Worm (Caenorhabditis elegans) whole organism, midembryonic: ENCODE results near the gene C13C4.7.

ENCODE experiments used
- T22C8.4 ChIP-seq: fragments of 200-800 bp; sonication (Bioruptor generic); IDR thresholded peaks from 2 replicates; pipeline ENCODE4 v1.3.6; 2022; ENCODE audit warnings: missing genetic modification characterization, missing compliant biosample characterization
- cog-1 ChIP-seq: sonication (generic microtip); optimal IDR thresholded peaks from 2 replicates; lab custom pipeline; 2016; ENCODE audit warnings: missing genetic modification characterization, missing compliant biosample characterization
- flt-1 ChIP-seq: fragments of 200-800 bp; sonication (Bioruptor generic); IDR thresholded peaks from 2 replicates; pipeline ENCODE4 v1.3.6; 2022; ENCODE audit warnings: missing genetic modification characterization, missing compliant biosample characterization
- klf-2 ChIP-seq: fragments of 200-800 bp; sonication (Bioruptor generic); conservative IDR thresholded peaks from 2 replicates; pipeline ENCODE4 v1.3.6; 2022; ENCODE audit warnings: missing genetic modification reagents, missing genetic modification characterization, missing compliant biosample characterization
- med-1 ChIP-seq: sonication (generic microtip); optimal IDR thresholded peaks from 2 replicates; lab custom pipeline; 2017; ENCODE audit warnings: missing genetic modification characterization, mild to moderate bottlenecking, missing compliant biosample characterization, antibody characterized with exemption, missing genetic modification reagents; ENCODE audit not compliant: insufficient read depth
- ref-1 ChIP-seq: fragments of 200-800 bp; sonication (Bioruptor generic); conservative IDR thresholded peaks from 2 replicates; pipeline ENCODE4 v1.3.6; 2022; ENCODE audit warnings: missing genetic modification reagents, missing genetic modification characterization, missing compliant biosample characterization
- tab-1 ChIP-seq: fragments of 200-800 bp; sonication (Bioruptor generic); IDR thresholded peaks from 2 replicates; pipeline ENCODE4 v1.3.6; 2022; ENCODE audit warnings: missing genetic modification characterization, missing compliant biosample characterization
- ztf-23 ChIP-seq: fragments of 200-800 bp; sonication (Bioruptor generic); IDR thresholded peaks from 2 replicates; pipeline ENCODE4 v1.3.6; 2022; ENCODE audit warnings: missing genetic modification reagents, missing genetic modification characterization, missing compliant biosample characterization
- ztf-29 ChIP-seq: fragments of 200-800 bp; sonication (Bioruptor generic); IDR thresholded peaks from 2 replicates; pipeline ENCODE4 v1.3.6; 2022; ENCODE audit warnings: missing genetic modification reagents, missing genetic modification characterization, missing compliant biosample characterization

C13C4.7 gene

DNA sequence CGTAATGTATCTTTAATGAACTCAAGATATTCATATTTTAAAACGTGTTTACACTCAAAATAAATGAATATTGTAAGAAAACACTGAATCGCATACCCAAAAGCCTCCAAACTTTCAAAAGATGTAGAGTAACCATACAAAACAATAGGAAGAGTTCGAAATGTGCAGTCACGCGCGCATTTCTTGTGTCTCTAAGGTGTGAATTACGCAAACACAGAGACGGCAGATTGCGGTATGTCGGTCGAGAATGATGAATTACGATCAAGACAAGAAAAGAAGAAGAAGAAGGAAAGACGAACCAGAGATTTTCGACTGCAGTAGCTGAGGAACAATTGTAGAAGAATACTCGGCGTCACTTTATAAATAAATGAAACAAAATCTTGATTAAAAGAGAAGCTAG is 8.8 kb downstream of the C13C4.7 start, which contains the start of gene lhpp-1:
TSS of gene lhpp-1 (minus strand) at position 354 of the 400 bp plus-strand sequence.
- TF ChIP-seq cog-1 (tag; lab: Kevin White, UChicago) (no peak), med-1 (GFP tag; lab: Kevin White, UChicago) (no peak), ref-1 (GFP tag; lab: Robert Waterston, UW) (no peak), tab-1 (GFP tag; lab: Robert Waterston, UW) (no peak), ztf-23 (GFP tag; lab: Robert Waterston, UW) (no peak), flt-1 (GFP tag; lab: Robert Waterston, UW) (no peak), klf-2 (GFP tag; lab: Robert Waterston, UW) (no peak), T22C8.4 (GFP tag; lab: Robert Waterston, UW) (no peak), ztf-29 (GFP tag; lab: Robert Waterston, UW) (no peak)

DNA sequence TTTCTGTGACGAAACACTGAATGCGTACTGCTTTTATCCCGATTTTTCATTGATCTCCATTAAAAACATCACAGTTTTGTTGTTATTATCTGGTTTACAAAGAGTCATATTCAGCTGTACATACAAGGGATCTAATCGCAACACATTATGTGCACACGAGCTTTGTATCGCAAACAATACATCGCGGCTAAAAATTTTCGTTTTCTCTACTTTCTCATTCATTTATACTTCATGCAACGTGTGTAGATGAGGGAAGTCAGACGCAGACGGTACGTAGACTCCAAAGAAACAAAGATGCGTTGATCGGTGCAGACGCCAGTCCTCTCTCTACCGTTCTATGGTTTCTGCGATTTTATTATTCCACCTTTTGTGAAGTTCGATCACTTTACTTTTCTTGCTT is 13.4 kb downstream of the C13C4.7 start, which contains the start of gene nhr-136:
TSS of gene nhr-136 (plus strand) at position 301 of the 400 bp plus-strand sequence.
- TF ChIP-seq ztf-23 (GFP tag; lab: Robert Waterston, UW), result no peak
- no peak for TF ChIP-seq flt-1 (GFP tag; lab: Robert Waterston, UW)
- no peak for TF ChIP-seq ztf-29 (GFP tag; lab: Robert Waterston, UW)
- TF ChIP-seq klf-2 (GFP tag; lab: Robert Waterston, UW), result no peak
- TF ChIP-seq med-1 (GFP tag; lab: Kevin White, UChicago), result no peak
- TF ChIP-seq tab-1 (GFP tag; lab: Robert Waterston, UW), result no peak
- no peak for TF ChIP-seq cog-1 (tag; lab: Kevin White, UChicago)

DNA sequence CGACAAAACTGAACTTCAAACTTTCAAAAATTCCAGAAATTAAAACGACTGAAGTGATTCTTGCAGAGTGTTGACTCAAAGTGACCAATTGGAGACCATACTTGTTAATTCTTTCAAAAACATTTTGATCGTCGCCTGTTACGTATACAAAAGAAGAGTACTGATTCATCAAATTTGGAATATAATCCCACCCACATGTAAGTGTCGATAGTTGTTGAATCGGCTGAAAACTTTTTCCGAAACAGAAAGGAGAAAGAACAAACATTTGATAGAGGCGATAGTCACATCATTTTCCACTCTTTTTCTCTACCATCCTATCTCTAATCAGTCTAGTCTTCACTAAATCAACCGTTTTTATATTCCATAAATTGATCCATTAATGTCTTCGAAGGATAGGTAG is 16.4 kb downstream of the C13C4.7 start, which contains the start of gene nhr-153:
TSS of gene nhr-153 (plus strand) at position 301 of the 400 bp plus-strand sequence.
- no peak for TF ChIP-seq ztf-23 (GFP tag; lab: Robert Waterston, UW)
- no peak for TF ChIP-seq flt-1 (GFP tag; lab: Robert Waterston, UW)
- TF ChIP-seq ref-1 (GFP tag; lab: Robert Waterston, UW), result no peak
- no peak for TF ChIP-seq tab-1 (GFP tag; lab: Robert Waterston, UW)
- TF ChIP-seq med-1 (GFP tag; lab: Kevin White, UChicago), result no peak
- no peak for TF ChIP-seq T22C8.4 (GFP tag; lab: Robert Waterston, UW)
- TF ChIP-seq ztf-29 (GFP tag; lab: Robert Waterston, UW), result no peak
- no peak for TF ChIP-seq cog-1 (tag; lab: Kevin White, UChicago)
- TF ChIP-seq klf-2 (GFP tag; lab: Robert Waterston, UW), result no peak

DNA sequence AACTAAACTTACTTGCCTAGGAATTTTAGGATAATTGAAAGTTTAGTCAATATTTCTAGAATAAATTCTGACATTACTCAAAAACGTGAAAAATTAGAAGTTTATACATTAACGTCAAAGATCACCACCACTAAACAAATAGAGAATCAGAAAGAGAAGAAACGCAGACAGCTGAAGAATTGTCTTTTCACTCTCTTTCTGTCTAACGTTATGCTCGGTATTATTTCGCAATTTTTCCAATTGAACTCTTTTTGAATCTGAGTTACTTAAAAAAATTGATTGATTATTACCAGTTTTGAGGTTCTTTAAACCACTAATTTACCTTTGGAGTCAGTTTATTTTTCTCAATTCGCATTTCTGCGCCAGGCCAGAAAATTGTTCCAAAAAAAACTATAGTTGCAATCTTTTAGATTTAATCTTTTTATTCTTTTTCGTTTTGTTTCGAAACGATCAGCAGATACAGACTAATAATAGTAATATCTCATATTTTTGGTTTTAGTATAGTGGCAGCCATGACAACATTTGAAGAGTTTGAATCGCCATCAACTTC is 19.4 kb downstream of the C13C4.7 start, which contains the start of gene nhr-154:
TSS of gene nhr-154 (plus strand) at position 500 of the 550 bp plus-strand sequence.
- TF ChIP-seq T22C8.4 (GFP tag; lab: Robert Waterston, UW) (no peak), med-1 (GFP tag; lab: Kevin White, UChicago) (no peak), cog-1 (tag; lab: Kevin White, UChicago) (no peak), ztf-23 (GFP tag; lab: Robert Waterston, UW) (no peak), flt-1 (GFP tag; lab: Robert Waterston, UW) (no peak), ref-1 (GFP tag; lab: Robert Waterston, UW) (no peak), klf-2 (GFP tag; lab: Robert Waterston, UW) (no peak)

DNA sequence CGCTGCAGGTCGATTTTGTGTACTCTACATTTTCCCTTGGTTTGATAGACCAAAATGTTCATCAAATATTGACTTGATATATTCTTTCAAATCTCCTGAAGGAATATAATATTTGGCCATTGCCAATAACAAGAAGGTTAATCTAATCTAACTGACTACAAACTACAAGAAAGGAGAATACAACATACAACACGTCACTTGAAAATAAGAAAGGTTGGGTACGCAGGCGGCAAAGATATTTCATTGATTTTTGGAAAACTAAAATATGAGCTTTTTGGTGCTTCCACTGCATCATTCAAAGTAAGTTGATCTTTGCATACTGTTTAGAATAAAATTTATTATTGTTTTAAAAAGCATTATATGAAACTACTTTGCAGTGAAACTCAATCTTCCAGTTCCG is 22.2 kb downstream of the C13C4.7 start, which contains the start of gene nhr-209:
TSS of gene nhr-209 (plus strand) at position 27 of the 400 bp plus-strand sequence.
- TF ChIP-seq med-1 (GFP tag; lab: Kevin White, UChicago), result no peak
- no peak for TF ChIP-seq tab-1 (GFP tag; lab: Robert Waterston, UW)
- TF ChIP-seq klf-2 (GFP tag; lab: Robert Waterston, UW), result no peak
- no peak for TF ChIP-seq ztf-23 (GFP tag; lab: Robert Waterston, UW)
- TF ChIP-seq cog-1 (tag; lab: Kevin White, UChicago), result no peak
- TF ChIP-seq T22C8.4 (GFP tag; lab: Robert Waterston, UW), result no peak
- no peak for TF ChIP-seq ref-1 (GFP tag; lab: Robert Waterston, UW)
- no peak for TF ChIP-seq ztf-29 (GFP tag; lab: Robert Waterston, UW)
- TF ChIP-seq flt-1 (GFP tag; lab: Robert Waterston, UW), result no peak

DNA sequence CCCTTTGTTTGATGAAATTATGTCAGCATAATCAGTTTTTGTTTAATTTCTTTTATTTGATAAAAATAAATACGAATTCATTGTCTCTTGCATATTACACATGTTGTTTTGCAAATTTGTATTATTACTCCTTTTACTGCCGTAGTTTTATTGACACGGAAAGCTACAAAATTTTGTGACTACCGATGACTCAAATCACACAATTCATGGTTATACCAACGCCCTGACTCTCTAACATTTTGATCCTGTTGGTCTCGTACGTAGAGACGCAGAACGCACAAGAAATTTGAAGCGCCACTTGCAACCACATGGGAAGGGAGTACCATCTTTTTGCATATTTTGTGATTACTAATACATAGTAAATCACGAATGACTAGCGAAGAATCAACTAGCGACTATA is 24.4 kb downstream of the C13C4.7 start, which contains the start of gene nhr-207:
TSS of gene nhr-207 (plus strand) at position 282 of the 400 bp plus-strand sequence.
- TF ChIP-seq med-1 (GFP tag; lab: Kevin White, UChicago), result no peak
- no peak for TF ChIP-seq flt-1 (GFP tag; lab: Robert Waterston, UW)
- no peak for TF ChIP-seq klf-2 (GFP tag; lab: Robert Waterston, UW)
- no peak for TF ChIP-seq ztf-29 (GFP tag; lab: Robert Waterston, UW)
- TF ChIP-seq T22C8.4 (GFP tag; lab: Robert Waterston, UW), result no peak

DNA sequence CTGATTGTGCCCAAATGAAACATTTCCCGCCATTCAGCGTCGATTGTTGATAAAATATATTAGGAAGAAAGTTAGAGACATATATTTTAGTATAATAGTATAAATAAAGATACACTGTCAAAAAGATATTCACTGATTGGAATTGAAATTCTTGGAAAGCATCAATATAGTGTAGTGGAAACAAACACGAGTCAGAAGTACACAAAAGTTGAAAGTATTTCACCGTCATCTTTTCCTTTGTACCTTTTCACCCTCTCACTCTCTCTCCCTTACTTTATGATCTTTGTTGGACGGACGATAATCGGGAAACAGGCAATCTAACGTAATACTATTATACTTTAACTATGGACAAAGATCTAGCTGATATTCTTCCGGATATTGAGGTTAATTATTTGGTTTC is 26.3 kb downstream of the C13C4.7 start, which contains the start of gene nhr-208:
TSS of gene nhr-208 (plus strand) at position 288 of the 400 bp plus-strand sequence.
- TF ChIP-seq T22C8.4 (GFP tag; lab: Robert Waterston, UW) (no peak), ref-1 (GFP tag; lab: Robert Waterston, UW) (no peak), cog-1 (tag; lab: Kevin White, UChicago) (no peak), klf-2 (GFP tag; lab: Robert Waterston, UW) (no peak), tab-1 (GFP tag; lab: Robert Waterston, UW) (no peak), med-1 (GFP tag; lab: Kevin White, UChicago) (no peak), ztf-23 (GFP tag; lab: Robert Waterston, UW) (no peak), ztf-29 (GFP tag; lab: Robert Waterston, UW) (no peak), flt-1 (GFP tag; lab: Robert Waterston, UW) (no peak)

DNA sequence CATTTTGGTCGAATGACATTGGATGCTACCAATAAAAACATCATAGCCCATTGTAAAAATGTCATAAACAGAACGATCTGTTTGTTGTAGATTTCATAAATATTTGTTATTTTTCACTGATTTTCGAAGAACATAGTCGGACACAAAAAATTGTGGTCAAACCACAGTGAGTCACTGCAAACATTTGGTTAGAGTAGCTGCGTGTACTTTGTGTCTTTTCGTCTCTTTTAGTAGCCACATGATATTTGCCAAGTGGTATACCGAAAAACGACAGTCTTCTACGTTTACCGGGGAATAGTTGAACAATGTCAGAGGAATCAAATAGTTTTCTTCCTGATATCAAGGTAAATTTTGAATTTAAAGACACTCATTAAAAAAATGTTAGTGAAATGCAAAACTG is 28.5 kb downstream of the C13C4.7 start, which contains the start of gene nhr-206:
TSS of gene nhr-206 (plus strand) at position 248 of the 400 bp plus-strand sequence.
- TF ChIP-seq ref-1 (GFP tag; lab: Robert Waterston, UW) (no peak), ztf-23 (GFP tag; lab: Robert Waterston, UW) (no peak), cog-1 (tag; lab: Kevin White, UChicago) (no peak), klf-2 (GFP tag; lab: Robert Waterston, UW) (no peak), med-1 (GFP tag; lab: Kevin White, UChicago) (no peak), flt-1 (GFP tag; lab: Robert Waterston, UW) (no peak), T22C8.4 (GFP tag; lab: Robert Waterston, UW) (no peak), ztf-29 (GFP tag; lab: Robert Waterston, UW) (no peak), tab-1 (GFP tag; lab: Robert Waterston, UW) (no peak)
